Worm (Caenorhabditis elegans): ENCODE measurements around the gene sri-28.

ce11 chrII:3096857-3097256 lies 48.4 kb downstream of the sri-28 start, which contains the start of gene Y25C1A.14:
- TF ChIP-seq skn-1 (tag; optimal IDR thresholded peaks at IDR 0.05) = no peak
- TF ChIP-seq sea-2 (GFP tag; optimal IDR thresholded peaks at IDR 0.05) = no peak
